Worm (Caenorhabditis elegans): Measurements from ENCODE around the gene T19H12.6.

The T19H12.6 gene

DNA sequence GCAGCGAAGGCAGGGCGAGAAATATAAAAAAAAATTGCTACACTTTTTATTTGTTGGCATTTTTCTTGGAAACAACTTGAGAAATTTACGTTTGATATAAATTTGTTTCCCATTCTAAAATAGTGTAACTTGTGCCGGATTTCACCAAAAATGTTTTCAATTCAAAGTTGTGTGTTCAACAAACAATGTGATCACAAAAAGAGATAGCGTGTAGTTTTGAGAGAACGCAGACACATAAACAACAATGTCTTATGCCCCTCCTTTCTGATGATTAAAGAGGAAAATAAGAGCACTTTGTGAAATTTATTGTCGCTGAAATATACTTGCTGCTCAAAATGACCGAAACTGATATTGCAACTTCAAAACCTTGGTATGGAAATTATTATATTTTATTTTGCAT lies 30.1 kb downstream of the T19H12.6 start, which contains the start of gene abhd-5.1:
abhd-5.1 (plus strand) TSS at position 230 of the 400 bp plus-strand sequence.
- TF ChIP-seq aly-1 (tag; optimal IDR thresholded peaks at IDR 0.05): no peak
- TF ChIP-seq F13C5.2 (tag; optimal IDR thresholded peaks at IDR 0.05): no peak
- TF ChIP-seq tbx-37 (GFP tag; conservative IDR thresholded peaks at IDR 0.05): no peak
- no peak for TF ChIP-seq ceh-36 (tag; optimal IDR thresholded peaks at IDR 0.05)
- TF ChIP-seq tbx-11 (GFP tag; IDR thresholded peaks at IDR 0.05): no peak
- TF ChIP-seq ets-7 (tag; optimal IDR thresholded peaks at IDR 0.05): no peak

ce11 chrV:4846507-4846906 lies 31.0 kb downstream of the T19H12.6 start:
- TF ChIP-seq hnd-1 (tag; optimal IDR thresholded peaks at IDR 0.05): no peak
- no peak for TF ChIP-seq aly-1 (tag; optimal IDR thresholded peaks at IDR 0.05)
- TF ChIP-seq tbx-37 (GFP tag; conservative IDR thresholded peaks at IDR 0.05): no peak
- no peak for TF ChIP-seq tra-4 (tag; optimal IDR thresholded peaks at IDR 0.05)

- TF ChIP-seq sea-1 (GFP tag; conservative IDR thresholded peaks at IDR 0.05) (no peak), tra-4 (tag; optimal IDR thresholded peaks at IDR 0.05) (no peak), tbx-11 (GFP tag; IDR thresholded peaks at IDR 0.05) (no peak), ets-7 (tag; optimal IDR thresholded peaks at IDR 0.05) (no peak), ceh-13 (GFP tag; optimal IDR thresholded peaks at IDR 0.05) (no peak), ceh-36 (tag; optimal IDR thresholded peaks at IDR 0.05) (no peak)
These were observed 32.9 kb downstream of the T19H12.6 start, which contains the start of gene abhd-5.2 for ce11 chrV:4844591-4844990. abhd-5.2 (plus strand) TSS chrV:4844685.

- no peak for TF ChIP-seq hnd-1 (tag; optimal IDR thresholded peaks at IDR 0.05)
- TF ChIP-seq ceh-13 (GFP tag; optimal IDR thresholded peaks at IDR 0.05): no peak
- no peak for TF ChIP-seq tbx-11 (GFP tag; IDR thresholded peaks at IDR 0.05)
- no peak for TF ChIP-seq ceh-36 (tag; optimal IDR thresholded peaks at IDR 0.05)
- TF ChIP-seq hmg-4 (GFP tag; optimal IDR thresholded peaks at IDR 0.05): no peak
- no peak for TF ChIP-seq hmbx-1 (tag; optimal IDR thresholded peaks at IDR 0.05)
- TF ChIP-seq ets-7 (tag; optimal IDR thresholded peaks at IDR 0.05): no peak
- no peak for TF ChIP-seq B0310.2 (tag; optimal IDR thresholded peaks at IDR 0.05)
- TF ChIP-seq aly-1 (tag; optimal IDR thresholded peaks at IDR 0.05): no peak
- TF ChIP-seq sea-1 (GFP tag; conservative IDR thresholded peaks at IDR 0.05): no peak
- no peak for TF ChIP-seq F13C5.2 (tag; optimal IDR thresholded peaks at IDR 0.05)
- TF ChIP-seq tra-4 (tag; optimal IDR thresholded peaks at IDR 0.05): no peak
- TF ChIP-seq tbx-37 (GFP tag; conservative IDR thresholded peaks at IDR 0.05): no peak
These were observed 34.9 kb downstream of the T19H12.6 start, which contains the start of the genes cwp-2 and cwp-3 for ce11 chrV:4842544-4842943. cwp-2 (minus strand) TSS chrV:4842644. cwp-3 (plus strand) TSS chrV:4842836.

ce11 chrV:4841179-4841578 lies 36.3 kb downstream of the T19H12.6 start, which contains the start of gene cwp-1:
cwp-1 (minus strand) TSS chrV:4841279.
- TF ChIP-seq hnd-1 (tag; optimal IDR thresholded peaks at IDR 0.05): no peak
- no peak for TF ChIP-seq B0310.2 (tag; optimal IDR thresholded peaks at IDR 0.05)
- no peak for TF ChIP-seq aly-1 (tag; optimal IDR thresholded peaks at IDR 0.05)
- no peak for TF ChIP-seq scrt-1 (GFP tag; IDR thresholded peaks at IDR 0.05)
- no peak for TF ChIP-seq hmg-4 (GFP tag; optimal IDR thresholded peaks at IDR 0.05)
- TF ChIP-seq ets-7 (tag; optimal IDR thresholded peaks at IDR 0.05): no peak
- TF ChIP-seq hmbx-1 (tag; optimal IDR thresholded peaks at IDR 0.05): no peak
- no peak for TF ChIP-seq ceh-36 (tag; optimal IDR thresholded peaks at IDR 0.05)
- TF ChIP-seq tra-4 (tag; optimal IDR thresholded peaks at IDR 0.05): no peak
- no peak for TF ChIP-seq F13C5.2 (tag; optimal IDR thresholded peaks at IDR 0.05)
- TF ChIP-seq ceh-13 (GFP tag; optimal IDR thresholded peaks at IDR 0.05): no peak

DNA sequence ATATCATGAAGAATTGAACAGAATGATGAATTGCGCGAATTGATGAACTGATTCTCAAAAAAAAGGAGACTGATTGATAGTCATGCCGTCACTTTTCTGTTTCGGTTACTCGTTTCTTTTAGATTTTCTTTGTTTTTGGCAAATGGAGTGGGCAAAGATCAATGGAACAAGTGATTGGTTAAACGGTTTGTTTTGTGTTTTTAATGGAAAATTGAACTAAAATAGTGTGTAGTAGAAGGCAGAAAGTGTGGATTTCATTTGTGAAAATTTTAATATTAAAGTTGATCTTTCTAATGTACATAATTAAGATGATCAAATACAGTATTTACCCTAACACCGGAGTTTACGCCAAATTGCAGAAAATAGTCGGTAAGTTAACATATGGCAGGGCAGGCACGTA lies 37.6 kb downstream of the T19H12.6 start, which contains the start of gene nas-9:
nas-9 (minus strand) TSS at position 101 of the 400 bp plus-strand sequence.
- TF ChIP-seq hmbx-1 (tag; optimal IDR thresholded peaks at IDR 0.05) (no peak), sea-1 (GFP tag; conservative IDR thresholded peaks at IDR 0.05) (no peak), ceh-36 (tag; optimal IDR thresholded peaks at IDR 0.05) (no peak)

- no peak for TF ChIP-seq tbx-37 (GFP tag; conservative IDR thresholded peaks at IDR 0.05)
- no peak for TF ChIP-seq scrt-1 (GFP tag; IDR thresholded peaks at IDR 0.05)
- no peak for TF ChIP-seq flt-1 (GFP tag; IDR thresholded peaks at IDR 0.05)
- no peak for TF ChIP-seq sea-1 (GFP tag; conservative IDR thresholded peaks at IDR 0.05)
- no peak for TF ChIP-seq ets-7 (tag; optimal IDR thresholded peaks at IDR 0.05)
- TF ChIP-seq B0310.2 (tag; optimal IDR thresholded peaks at IDR 0.05): no peak
- no peak for TF ChIP-seq ama-1 (optimal IDR thresholded peaks at IDR 0.05)
- no peak for TF ChIP-seq aly-1 (tag; optimal IDR thresholded peaks at IDR 0.05)
- no peak for TF ChIP-seq hmg-4 (GFP tag; optimal IDR thresholded peaks at IDR 0.05)
- no peak for TF ChIP-seq tra-4 (tag; optimal IDR thresholded peaks at IDR 0.05)
- TF ChIP-seq hnd-1 (tag; optimal IDR thresholded peaks at IDR 0.05): no peak
- TF ChIP-seq pes-1 (GFP tag; IDR thresholded peaks at IDR 0.05): no peak
- TF ChIP-seq F13C5.2 (tag; optimal IDR thresholded peaks at IDR 0.05): no peak
- no peak for TF ChIP-seq tbx-11 (GFP tag; IDR thresholded peaks at IDR 0.05)
- no peak for TF ChIP-seq ceh-36 (tag; optimal IDR thresholded peaks at IDR 0.05)
- no peak for TF ChIP-seq hmbx-1 (tag; optimal IDR thresholded peaks at IDR 0.05)
- TF ChIP-seq ceh-13 (GFP tag; optimal IDR thresholded peaks at IDR 0.05): no peak
These were observed 43.2 kb downstream of the T19H12.6 start, which contains the start of gene C37H5.14 for ce11 chrV:4834277-4834676. C37H5.14 (minus strand) TSS chrV:4834377.

DNA sequence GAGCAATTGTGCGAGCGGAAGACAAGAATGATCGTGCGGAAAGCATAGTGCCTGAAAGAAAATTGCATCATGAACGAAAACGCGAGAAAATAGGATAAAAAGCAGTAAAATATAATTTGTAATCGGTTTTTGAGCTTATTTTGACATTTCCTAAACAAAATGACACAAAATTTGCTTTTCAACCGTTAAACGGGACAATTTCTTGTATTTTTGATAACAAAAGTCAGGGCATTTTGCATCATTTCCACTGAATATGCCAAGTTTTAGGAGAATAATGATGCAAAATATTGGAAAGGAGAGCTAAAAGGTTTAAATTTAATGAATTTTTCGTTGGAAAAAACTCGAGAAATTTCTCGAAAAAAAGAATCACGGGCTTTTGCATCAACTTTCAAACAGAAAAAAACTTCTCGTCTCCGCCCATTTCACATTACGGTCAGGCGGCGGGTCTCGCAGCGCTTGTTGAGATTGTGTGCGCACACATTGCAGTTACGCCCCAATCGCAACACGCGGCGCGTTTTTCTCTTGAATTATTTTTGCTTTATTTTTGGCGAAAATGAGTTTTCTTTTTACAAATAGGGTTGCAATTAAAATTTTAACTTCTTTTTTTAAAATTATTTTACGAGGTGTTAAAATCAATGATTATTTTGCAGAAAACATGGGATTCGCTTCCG lies 50.6 kb downstream of the T19H12.6 start, which contains the start of the genes hsp-6 and C37H5.5:
hsp-6 (minus strand) TSS at position 51 of the 671 bp plus-strand sequence.
C37H5.5 (plus strand) TSS at position 651 of the 671 bp plus-strand sequence.
- TF ChIP-seq ceh-36 (tag; optimal IDR thresholded peaks at IDR 0.05): no peak
- TF ChIP-seq ama-1 (optimal IDR thresholded peaks at IDR 0.05): no peak
- peak; percentile 25 for TF ChIP-seq hmg-4 (GFP tag; optimal IDR thresholded peaks at IDR 0.05)
- no peak; the same call in 1 of the 2 replicates for TF ChIP-seq tbx-37 (GFP tag; conservative IDR thresholded peaks at IDR 0.05)
- TF ChIP-seq flt-1 (GFP tag; IDR thresholded peaks at IDR 0.05): 0 out of 2 replicates have a peak, but pooled peaks have one; percentile 7
- TF ChIP-seq F13C5.2 (tag; optimal IDR thresholded peaks at IDR 0.05): peak; percentile 57
- TF ChIP-seq tbx-11 (GFP tag; IDR thresholded peaks at IDR 0.05): no peak
- TF ChIP-seq pes-1 (GFP tag; IDR thresholded peaks at IDR 0.05): peak; percentile 63; the same call in 1 of the 2 replicates

All from whole organism, early embryonic.